Worm (Caenorhabditis elegans) whole organism, early embryonic: ENCODE measurements around the gene polh-1.
A peak's percentile ranks its signal among the peaks of the same experiment; 100 is the strongest.

Experiments
- B0310.2 ChIP-seq: sonication (generic microtip); optimal IDR thresholded peaks from 2 replicates; lab custom pipeline; 2016; ENCODE audit warnings: mild to moderate bottlenecking, missing genetic modification characterization, missing compliant biosample characterization
- F13C5.2 ChIP-seq: sonication (generic microtip); optimal IDR thresholded peaks from 2 replicates; lab custom pipeline; 2017; ENCODE audit warnings: mild to moderate bottlenecking, missing genetic modification characterization, inconsistent platforms, missing compliant biosample characterization
- aly-1 ChIP-seq: sonication (generic microtip); optimal IDR thresholded peaks from 2 replicates; lab custom pipeline; 2016; ENCODE audit warnings: missing genetic modification characterization, missing compliant biosample characterization
- ama-1 ChIP-seq: fragments of 150-350 bp; optimal IDR thresholded peaks from 2 replicates; lab custom pipeline; 2014
- ceh-13 ChIP-seq: fragments of 200-800 bp; sonication (Bioruptor generic); optimal IDR thresholded peaks from 2 replicates; lab custom pipeline; 2018; ENCODE audit warnings: mild to moderate bottlenecking, missing genetic modification characterization, missing compliant biosample characterization
- ceh-36 ChIP-seq: sonication (generic microtip); optimal IDR thresholded peaks from 2 replicates; lab custom pipeline; 2016; ENCODE audit warnings: missing genetic modification characterization, inconsistent platforms, missing compliant biosample characterization
- ets-7 ChIP-seq: sonication (generic microtip); optimal IDR thresholded peaks from 2 replicates; lab custom pipeline; 2016; ENCODE audit warnings: missing genotype, missing genetic modification characterization, missing compliant biosample characterization
- flt-1 ChIP-seq: fragments of 200-800 bp; sonication (Bioruptor generic); IDR thresholded peaks from 2 replicates; pipeline ENCODE4 v1.3.6; 2022; ENCODE audit warnings: missing genetic modification characterization, missing compliant biosample characterization
- hmbx-1 ChIP-seq: sonication (generic microtip); optimal IDR thresholded peaks from 2 replicates; lab custom pipeline; 2016; ENCODE audit warnings: mild to moderate bottlenecking, missing genetic modification characterization, missing compliant biosample characterization
- hmg-4 ChIP-seq: fragments of 200-800 bp; sonication (Bioruptor generic); optimal IDR thresholded peaks from 2 replicates; lab custom pipeline; 2018; ENCODE audit warnings: mild to moderate bottlenecking, missing genetic modification characterization, missing compliant biosample characterization
- hnd-1 ChIP-seq: sonication (generic microtip); optimal IDR thresholded peaks from 2 replicates; lab custom pipeline; 2016; ENCODE audit warnings: missing genetic modification characterization, missing compliant biosample characterization
- pes-1 ChIP-seq: fragments of 200-800 bp; sonication (Bioruptor generic); IDR thresholded peaks from 2 replicates; pipeline ENCODE4 v1.3.6; 2022; ENCODE audit warnings: missing genetic modification reagents, missing genetic modification characterization, missing compliant biosample characterization
- scrt-1 ChIP-seq: fragments of 200-800 bp; sonication (Bioruptor generic); IDR thresholded peaks from 2 replicates; pipeline ENCODE4 v1.3.6; 2022; ENCODE audit warnings: missing genetic modification characterization, missing compliant biosample characterization
- sea-1 ChIP-seq: fragments of 200-800 bp; sonication (Bioruptor generic); conservative IDR thresholded peaks from 2 replicates; pipeline ENCODE4 v1.3.6; 2022; ENCODE audit warnings: missing genetic modification characterization, missing compliant biosample characterization
- tbx-11 ChIP-seq: fragments of 200-800 bp; sonication (Bioruptor generic); IDR thresholded peaks from 2 replicates; pipeline ENCODE4 v1.3.6; 2022; ENCODE audit warnings: missing genetic modification characterization, missing compliant biosample characterization
- tbx-37 ChIP-seq: fragments of 200-800 bp; sonication (Bioruptor generic); conservative IDR thresholded peaks from 2 replicates; pipeline ENCODE4 v1.3.6; 2022; ENCODE audit warnings: missing genetic modification reagents, missing genetic modification characterization, missing compliant biosample characterization
- tra-4 ChIP-seq: sonication (generic microtip); optimal IDR thresholded peaks from 2 replicates; lab custom pipeline; 2017; ENCODE audit warnings: missing genetic modification characterization, missing compliant biosample characterization

The polh-1 gene

DNA sequence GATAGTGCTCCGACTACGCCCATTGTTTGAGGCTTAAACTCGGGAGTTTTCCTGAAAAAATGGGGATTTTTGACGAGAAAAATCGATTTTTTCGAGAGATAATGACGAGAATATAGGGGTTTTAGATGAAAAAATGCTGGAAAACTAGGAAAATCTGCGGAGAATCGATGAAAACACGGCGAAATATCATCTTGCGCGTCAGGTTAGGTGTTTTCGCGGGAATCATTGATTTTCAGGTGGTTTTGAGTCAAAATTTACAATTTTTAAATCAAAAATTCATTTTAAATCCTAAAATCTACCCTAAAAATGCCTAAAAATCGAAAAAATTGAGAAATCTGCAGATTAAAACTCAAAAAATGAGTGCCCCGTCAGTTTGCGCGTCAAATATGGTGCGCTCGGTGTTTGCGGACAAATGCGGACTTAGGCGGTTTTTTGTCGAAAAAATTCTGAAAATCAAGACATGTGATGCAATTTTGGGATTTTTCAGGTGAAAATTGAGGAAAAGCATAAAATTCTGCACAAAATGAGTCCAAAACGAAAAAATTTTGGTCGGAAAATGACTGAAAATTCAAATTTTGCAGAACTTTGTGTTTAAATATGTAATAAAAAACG is 11.9 kb upstream of the polh-1 start, which contains the start of gene mboa-6:
Gene mboa-6 (minus strand): TSS at position 51 of the 612 bp plus-strand sequence.
- no peak for TF ChIP-seq tra-4
- TF ChIP-seq hmbx-1 = no peak
- TF ChIP-seq F13C5.2 (tag; lab: Kevin White, UChicago) = peak; percentile 10
- no peak for TF ChIP-seq ets-7 (tag; lab: Kevin White, UChicago)
- no peak for TF ChIP-seq ama-1
- TF ChIP-seq tbx-37 (GFP tag; lab: Robert Waterston, UW) = no peak

DNA sequence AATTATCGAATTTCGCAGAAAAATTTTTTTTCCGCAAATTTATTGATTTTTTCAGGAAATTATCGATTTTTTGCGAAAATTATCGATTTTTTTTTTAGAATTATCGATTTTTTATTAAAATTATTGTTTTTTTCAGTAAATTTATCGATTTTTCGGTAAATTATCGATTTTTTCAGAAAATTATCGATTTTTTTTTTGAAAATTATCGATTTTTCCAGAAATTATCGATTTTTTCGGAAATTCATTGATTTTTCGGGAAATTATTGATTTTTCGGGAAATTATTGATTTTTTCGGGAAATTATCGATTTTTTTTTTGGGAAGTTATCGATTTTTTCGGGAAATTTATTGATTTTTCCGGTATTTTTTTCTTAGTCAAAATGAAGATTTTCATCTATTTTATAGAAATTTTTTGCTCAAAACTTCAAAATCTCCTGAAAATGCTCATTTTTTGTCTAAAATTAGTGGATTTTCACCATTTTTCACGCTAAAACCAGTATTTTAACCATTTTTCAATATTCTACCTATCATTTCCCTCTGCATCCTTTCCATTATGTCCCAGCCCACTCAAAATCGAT is 5.5 kb upstream of the polh-1 start:
- TF ChIP-seq sea-1 (GFP tag; lab: Robert Waterston, UW) = no peak
- TF ChIP-seq B0310.2 (tag; lab: Kevin White, UChicago) = no peak
- no peak for TF ChIP-seq ets-7 (tag; lab: Kevin White, UChicago)
- TF ChIP-seq aly-1 (tag; lab: Kevin White, UChicago) = no peak
- TF ChIP-seq ama-1 = no peak
- TF ChIP-seq pes-1 = no peak
- no peak for TF ChIP-seq F13C5.2 (tag; lab: Kevin White, UChicago)
- TF ChIP-seq tbx-11 (GFP tag; lab: Robert Waterston, UW) = no peak
- TF ChIP-seq tra-4 = no peak
- no peak for TF ChIP-seq hnd-1 (tag; lab: Kevin White, UChicago)
- TF ChIP-seq hmbx-1 = no peak
- no peak for TF ChIP-seq flt-1 (GFP tag; lab: Robert Waterston, UW)
- TF ChIP-seq hmg-4 (GFP tag; lab: Kevin White, UChicago) = no peak
- TF ChIP-seq scrt-1 (GFP tag; lab: Robert Waterston, UW) = no peak
- TF ChIP-seq tbx-37 (GFP tag; lab: Robert Waterston, UW) = no peak
- TF ChIP-seq ceh-36 = no peak
- TF ChIP-seq ceh-13 (GFP tag; lab: Kevin White, UChicago) = no peak

DNA sequence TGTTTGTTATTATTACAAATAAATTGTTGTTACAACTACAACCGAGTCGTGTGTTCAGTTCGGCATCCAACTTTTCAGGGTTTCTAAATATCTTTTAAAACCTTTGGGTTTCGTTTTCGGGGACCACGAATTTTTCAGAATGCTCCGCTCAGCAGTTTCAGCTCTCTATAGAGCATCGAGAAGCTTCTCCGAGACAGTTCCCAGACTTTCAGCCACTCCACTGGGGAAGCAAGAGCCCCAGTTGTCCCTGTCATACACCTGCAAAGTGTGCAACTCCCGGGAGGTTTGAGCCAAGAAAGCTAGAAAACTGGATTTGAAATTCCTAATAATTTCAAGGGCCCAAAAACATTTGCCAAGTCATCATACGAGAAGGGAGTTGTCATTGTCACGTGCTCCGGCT is 1.3 kb upstream of the polh-1 start, which contains the start of gene F53A3.7:
Gene F53A3.7 (plus strand): TSS at position 139 of the 400 bp plus-strand sequence.
- peak; percentile 75 for TF ChIP-seq ama-1
- no peak for TF ChIP-seq ceh-13 (GFP tag; lab: Kevin White, UChicago)
- TF ChIP-seq B0310.2 (tag; lab: Kevin White, UChicago) = no peak
- TF ChIP-seq ets-7 (tag; lab: Kevin White, UChicago) = no peak

DNA sequence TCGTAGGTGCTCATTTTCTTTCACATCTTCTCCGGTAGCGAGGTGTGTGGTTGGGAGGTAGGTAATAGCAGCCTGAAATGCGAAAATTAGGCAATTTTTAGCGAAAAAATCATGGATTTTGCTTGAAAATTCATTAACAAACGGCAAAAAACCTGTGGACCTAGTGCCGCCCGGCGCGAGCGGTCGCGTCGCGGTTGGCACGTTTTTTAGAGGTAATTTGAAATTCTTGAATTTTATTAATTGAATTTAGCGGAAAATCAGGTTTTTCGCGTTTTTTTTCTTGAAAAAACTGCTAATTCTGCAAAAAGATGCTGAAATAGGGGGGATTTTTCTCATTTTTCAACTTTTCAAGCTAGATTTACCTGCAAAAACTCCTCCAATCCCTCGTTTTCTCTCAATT is 707 bp downstream of the polh-1 start:
- TF ChIP-seq tbx-11 (GFP tag; lab: Robert Waterston, UW) (no peak), pes-1 (no peak), sea-1 (GFP tag; lab: Robert Waterston, UW) (no peak), ama-1 (no peak), B0310.2 (tag; lab: Kevin White, UChicago) (no peak), flt-1 (GFP tag; lab: Robert Waterston, UW) (no peak), tra-4 (no peak), ceh-13 (GFP tag; lab: Kevin White, UChicago) (no peak), aly-1 (tag; lab: Kevin White, UChicago) (no peak), tbx-37 (GFP tag; lab: Robert Waterston, UW) (no peak), hnd-1 (tag; lab: Kevin White, UChicago) (no peak)

DNA sequence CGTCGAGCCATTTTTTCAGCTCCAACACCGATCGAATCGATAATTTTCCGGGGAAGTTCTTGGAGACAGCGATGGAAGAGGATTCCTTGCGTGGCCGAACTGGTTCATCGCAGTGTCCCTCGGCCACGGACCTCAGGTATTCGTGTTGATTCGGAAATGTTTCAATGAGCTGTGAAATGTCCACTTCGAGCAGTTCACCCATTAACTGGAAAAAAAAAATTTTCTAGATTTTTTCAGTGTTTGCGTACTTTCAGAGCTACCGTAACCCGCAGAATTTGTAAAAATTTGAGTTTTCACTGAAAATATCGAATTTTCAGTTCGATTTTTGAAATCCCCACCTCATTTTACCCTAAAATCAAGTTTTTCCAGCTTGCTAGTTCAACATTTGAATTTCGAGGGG is 2.2 kb downstream of the polh-1 start:
- TF ChIP-seq scrt-1 (GFP tag; lab: Robert Waterston, UW) = no peak
- no peak for TF ChIP-seq ceh-36
- TF ChIP-seq aly-1 (tag; lab: Kevin White, UChicago) = no peak
- TF ChIP-seq flt-1 (GFP tag; lab: Robert Waterston, UW) = no peak
- no peak for TF ChIP-seq B0310.2 (tag; lab: Kevin White, UChicago)
- no peak for TF ChIP-seq pes-1
- TF ChIP-seq ceh-13 (GFP tag; lab: Kevin White, UChicago) = no peak
- no peak for TF ChIP-seq ets-7 (tag; lab: Kevin White, UChicago)
- TF ChIP-seq tbx-37 (GFP tag; lab: Robert Waterston, UW) = no peak
- TF ChIP-seq F13C5.2 (tag; lab: Kevin White, UChicago) = no peak
- TF ChIP-seq tra-4 = no peak
- no peak for TF ChIP-seq ama-1
- no peak for TF ChIP-seq sea-1 (GFP tag; lab: Robert Waterston, UW)
- TF ChIP-seq hmg-4 (GFP tag; lab: Kevin White, UChicago) = no peak
- no peak for TF ChIP-seq hmbx-1
- no peak for TF ChIP-seq hnd-1 (tag; lab: Kevin White, UChicago)
- TF ChIP-seq tbx-11 (GFP tag; lab: Robert Waterston, UW) = no peak

DNA sequence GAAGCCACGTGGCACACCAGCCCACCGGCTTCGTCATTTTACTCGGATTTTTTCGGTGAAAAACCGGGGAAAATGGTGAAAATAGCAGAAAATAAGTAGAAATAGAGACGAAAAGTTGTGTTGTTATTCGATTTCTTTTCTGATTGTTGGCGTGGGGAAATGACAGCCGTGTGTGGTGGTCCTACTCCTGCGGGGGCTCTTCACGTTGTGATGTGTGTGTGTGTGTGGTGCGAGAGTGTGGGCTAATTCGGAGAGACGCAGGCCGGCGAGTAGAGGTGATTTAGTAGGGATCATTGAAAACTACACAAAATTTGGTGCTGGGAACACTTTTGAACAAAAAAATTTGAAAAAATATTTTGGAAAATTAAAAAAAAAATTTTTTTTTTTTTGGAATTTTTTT is 6.6 kb downstream of the polh-1 start, which contains the start of gene F53A3.1:
Gene F53A3.1 (minus strand): TSS at position 150 of the 400 bp plus-strand sequence.
- TF ChIP-seq pes-1 (0 out of 2 replicates have a peak, but pooled peaks have one; percentile 27), ets-7 (tag; lab: Kevin White, UChicago) (no peak)

DNA sequence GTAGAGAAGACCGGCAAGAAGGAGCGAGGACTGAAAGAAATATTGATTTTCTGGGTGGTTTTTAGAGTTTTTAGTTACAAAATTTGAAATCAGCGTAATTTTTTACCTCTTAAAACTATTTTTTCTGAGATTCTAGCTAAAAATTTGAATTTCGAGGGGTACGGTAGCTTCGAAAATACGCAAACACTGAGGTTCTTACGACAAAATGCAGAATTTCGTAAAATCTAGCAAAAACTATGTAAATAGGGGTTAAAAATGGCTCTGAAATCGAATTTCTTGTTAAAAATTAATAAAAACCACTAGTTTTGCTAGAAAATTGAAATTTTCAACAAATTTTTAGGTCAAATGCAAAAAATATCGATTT is 10.5 kb downstream of the polh-1 start:
- TF ChIP-seq hnd-1 (tag; lab: Kevin White, UChicago) (no peak), scrt-1 (GFP tag; lab: Robert Waterston, UW) (no peak), flt-1 (GFP tag; lab: Robert Waterston, UW) (no peak), ets-7 (tag; lab: Kevin White, UChicago) (no peak), F13C5.2 (tag; lab: Kevin White, UChicago) (no peak), aly-1 (tag; lab: Kevin White, UChicago) (no peak), hmbx-1 (no peak), ama-1 (no peak), tbx-11 (GFP tag; lab: Robert Waterston, UW) (no peak), ceh-36 (no peak), ceh-13 (GFP tag; lab: Kevin White, UChicago) (no peak)
